Fruit fly (Drosophila melanogaster): ENCODE results near the gene Tfb4.

- TF ChIP-seq OdsH (GFP tag; optimal IDR thresholded peaks at IDR 0.05) (no peak), dmrt93B (GFP tag; optimal IDR thresholded peaks at IDR 0.05) (no peak), Sp1 (GFP tag; optimal IDR thresholded peaks at IDR 0.05) (no peak), pan (optimal IDR thresholded peaks at IDR 0.05) (no peak), psq (GFP tag; optimal IDR thresholded peaks at IDR 0.05) (no peak), Jra (GFP tag; optimal IDR thresholded peaks at IDR 0.05) (no peak), Vsx2 (GFP tag; optimal IDR thresholded peaks at IDR 0.05; ENCODE audit: partially characterized antibody) (no peak), woc (GFP tag; optimal IDR thresholded peaks at IDR 0.05) (no peak), Hr83 (GFP tag; optimal IDR thresholded peaks at IDR 0.05; ENCODE audit: poor library complexity, severe bottlenecking) (no peak), CG9705 (GFP tag; optimal IDR thresholded peaks at IDR 0.05) (no peak), N (GFP tag; optimal IDR thresholded peaks at IDR 0.05) (no peak), Abd-B (GFP tag; optimal IDR thresholded peaks at IDR 0.05) (no peak)
Observed at dm6 chr2L:1122711-1122960, 27.8 kb downstream of the Tfb4 start.
